Worm (Caenorhabditis elegans) whole organism, L1 larva: Measurements from ENCODE around the gene rpl-32.

Source experiments
- ama-1 ChIP-seq: fragments of 150-350 bp; optimal IDR thresholded peaks from 2 replicates; lab custom pipeline; 2014
- ceh-82 ChIP-seq, 3 experiments: fragments of 150-350 bp in 1 of 3; sonication (generic microtip) in 2 of 3; optimal IDR thresholded peaks; 2 replicates each; lab custom pipeline; 2014 to 2017; ENCODE audit warnings: missing biosample characterization in 3 of 3, missing genetic modification characterization in 3 of 3
- elt-2 ChIP-seq: sonication (generic microtip); optimal IDR thresholded peaks from 2 replicates; lab custom pipeline; 2016; ENCODE audit warnings: missing genetic modification characterization, mild to moderate bottlenecking, inconsistent platforms, missing compliant biosample characterization, missing genetic modification reagents
- ets-5 ChIP-seq: fragments of 200-800 bp; sonication (Bioruptor generic); IDR thresholded peaks from 2 replicates; pipeline ENCODE4 v1.3.6; 2022; ENCODE audit warnings: missing genetic modification characterization, missing compliant biosample characterization
- nhr-19 ChIP-seq: fragments of 200-800 bp; sonication (Bioruptor generic); conservative IDR thresholded peaks from 2 replicates; pipeline ENCODE4 v1.3.6; 2022; ENCODE audit warnings: missing genetic modification characterization, missing compliant biosample characterization
- unc-130 ChIP-seq: fragments of 150-350 bp; optimal IDR thresholded peaks from 2 replicates; lab custom pipeline; 2017; ENCODE audit warnings: missing biosample characterization, missing genetic modification characterization, inconsistent platforms
- unc-62 ChIP-seq: fragments of 150-350 bp; optimal IDR thresholded peaks from 2 replicates; lab custom pipeline; 2014; ENCODE audit warnings: missing biosample characterization, missing genetic modification reagents, missing genetic modification characterization

ce11 chrII:9007741-9008140 lies 49.1 kb downstream of the rpl-32 start:
- TF ChIP-seq nhr-19 (GFP tag; lab: Robert Waterston, UW) (no peak), elt-2 (no peak), ama-1 (lab: Kevin White, UChicago) (no peak), unc-130 (tag; lab: Kevin White, UChicago) (no peak), unc-62 (GFP tag; lab: Kevin White, UChicago) (no peak), ceh-82 (tag; optimal IDR thresholded peaks at IDR 0.05; lab: Kevin White, UChicago) (no peak), ets-5 (GFP tag; lab: Robert Waterston, UW) (no peak)
